Worm (Caenorhabditis elegans): ENCODE results near the gene prdm-14.

prdm-14 gene

ce11 chrX:9022779-9023178 lies 23.2 kb upstream of the prdm-14 start, which contains the start of gene T25B6.6:
Gene T25B6.6 (minus strand): TSS chrX:9022879.
- TF ChIP-seq nhr-77 (tag; optimal IDR thresholded peaks at IDR 0.05) = no peak
- TF ChIP-seq nhr-11 (tag; optimal IDR thresholded peaks at IDR 0.05) = no peak
- TF ChIP-seq ztf-1 (GFP tag; conservative IDR thresholded peaks at IDR 0.05) = no peak

ce11 chrX:9023816-9024215 lies 22.2 kb upstream of the prdm-14 start:
- no peak for TF ChIP-seq nhr-6 (tag; optimal IDR thresholded peaks at IDR 0.05)
- no peak for TF ChIP-seq sma-3 (GFP tag; optimal IDR thresholded peaks at IDR 0.05)
- no peak for TF ChIP-seq lin-11 (tag; optimal IDR thresholded peaks at IDR 0.05)
- TF ChIP-seq blmp-1 (tag; optimal IDR thresholded peaks at IDR 0.05; ENCODE audit: insufficient read depth) = no peak
- TF ChIP-seq nhr-11 (tag; optimal IDR thresholded peaks at IDR 0.05) = no peak
- TF ChIP-seq crh-2 (tag; optimal IDR thresholded peaks at IDR 0.05) = no peak

- TF ChIP-seq nhr-129 (tag; optimal IDR thresholded peaks at IDR 0.05) = no peak
- TF ChIP-seq lin-13 (GFP tag; optimal IDR thresholded peaks at IDR 0.05) = no peak
- TF ChIP-seq nhr-21 (tag; optimal IDR thresholded peaks at IDR 0.05) = peak; percentile 26
- no peak for TF ChIP-seq C34F6.9 (tag; optimal IDR thresholded peaks at IDR 0.05)
- TF ChIP-seq sma-3 (GFP tag; optimal IDR thresholded peaks at IDR 0.05) = peak; percentile 10
- peak; percentile 4 for TF ChIP-seq crh-2 (tag; optimal IDR thresholded peaks at IDR 0.05)
- TF ChIP-seq sma-9 (GFP tag; optimal IDR thresholded peaks at IDR 0.05) = peak; percentile 42
- no peak for TF ChIP-seq sma-9 (tag; optimal IDR thresholded peaks at IDR 0.05)
- no peak for TF ChIP-seq nhr-11 (tag; optimal IDR thresholded peaks at IDR 0.05)
- TF ChIP-seq fos-1 (tag; optimal IDR thresholded peaks at IDR 0.05) = peak; percentile 25
Observed at ce11 chrX:9024270-9024669, 21.7 kb upstream of the prdm-14 start.

ce11 chrX:9025484-9025883 lies 20.5 kb upstream of the prdm-14 start:
- no peak for TF ChIP-seq crh-2 (tag; optimal IDR thresholded peaks at IDR 0.05)
- TF ChIP-seq dmd-4 (tag; optimal IDR thresholded peaks at IDR 0.05) = no peak
- TF ChIP-seq sma-3 (GFP tag; optimal IDR thresholded peaks at IDR 0.05) = no peak
- no peak for TF ChIP-seq mbf-1 (tag; optimal IDR thresholded peaks at IDR 0.05)
- no peak for TF ChIP-seq ztf-11 (tag; optimal IDR thresholded peaks at IDR 0.05)
- no peak for TF ChIP-seq lin-11 (tag; optimal IDR thresholded peaks at IDR 0.05)
- TF ChIP-seq R02D3.7 (tag; optimal IDR thresholded peaks at IDR 0.05) = no peak
- no peak for TF ChIP-seq ztf-1 (GFP tag; conservative IDR thresholded peaks at IDR 0.05)
- TF ChIP-seq nhr-237 (tag; optimal IDR thresholded peaks at IDR 0.05) = no peak
- TF ChIP-seq nhr-25 (tag; optimal IDR thresholded peaks at IDR 0.05) = no peak
- TF ChIP-seq ztf-4 (tag; optimal IDR thresholded peaks at IDR 0.05) = no peak
- TF ChIP-seq C34F6.9 (tag; optimal IDR thresholded peaks at IDR 0.05) = no peak
- TF ChIP-seq nhr-6 (tag; optimal IDR thresholded peaks at IDR 0.05) = no peak
- TF ChIP-seq lin-39 (tag; optimal IDR thresholded peaks at IDR 0.05) = no peak
- TF ChIP-seq ceh-16 (tag; optimal IDR thresholded peaks at IDR 0.05) = no peak
- no peak for TF ChIP-seq nhr-129 (tag; optimal IDR thresholded peaks at IDR 0.05)
- no peak for TF ChIP-seq mab-5 (tag; optimal IDR thresholded peaks at IDR 0.05)
- no peak for TF ChIP-seq ama-1 (optimal IDR thresholded peaks at IDR 0.05)

ce11 chrX:9027304-9027703 lies 18.7 kb upstream of the prdm-14 start, which contains the start of gene T25B6.3:
Gene T25B6.3 (plus strand): TSS chrX:9027604.
- TF ChIP-seq alr-1 (tag; optimal IDR thresholded peaks at IDR 0.05) (no peak), Y55F3AM.14 (GFP tag; optimal IDR thresholded peaks at IDR 0.05) (no peak), mbf-1 (tag; optimal IDR thresholded peaks at IDR 0.05) (no peak), mdl-1 (tag; optimal IDR thresholded peaks at IDR 0.05) (no peak), nhr-11 (tag; optimal IDR thresholded peaks at IDR 0.05) (no peak), nhr-129 (tag; optimal IDR thresholded peaks at IDR 0.05) (no peak), dmd-4 (tag; optimal IDR thresholded peaks at IDR 0.05) (no peak), nhr-23 (tag; optimal IDR thresholded peaks at IDR 0.05) (no peak), ztf-4 (tag; optimal IDR thresholded peaks at IDR 0.05) (no peak), fos-1 (tag; optimal IDR thresholded peaks at IDR 0.05) (no peak), nhr-237 (tag; optimal IDR thresholded peaks at IDR 0.05) (no peak), unc-62 (GFP tag; optimal IDR thresholded peaks at IDR 0.05) (no peak), nhr-21 (tag; optimal IDR thresholded peaks at IDR 0.05) (no peak), ZK546.5 (tag; optimal IDR thresholded peaks at IDR 0.05) (no peak)

ce11 chrX:9028909-9029520 lies 17.0 kb upstream of the prdm-14 start, which contains the start of gene snf-12:
Gene snf-12 (plus strand): TSS chrX:9029470.
- no peak for TF ChIP-seq nhr-77 (tag; optimal IDR thresholded peaks at IDR 0.05)
- TF ChIP-seq nhr-25 (tag; optimal IDR thresholded peaks at IDR 0.05) = peak; percentile 63
- no peak for TF ChIP-seq nhr-12 (tag; optimal IDR thresholded peaks at IDR 0.05)
- no peak for TF ChIP-seq ZK546.5 (tag; optimal IDR thresholded peaks at IDR 0.05)
- no peak for TF ChIP-seq Y55F3AM.14 (GFP tag; optimal IDR thresholded peaks at IDR 0.05)
- TF ChIP-seq lin-11 (tag; optimal IDR thresholded peaks at IDR 0.05) = no peak
- peak; percentile 35 for TF ChIP-seq sma-3 (GFP tag; optimal IDR thresholded peaks at IDR 0.05)
- no peak for TF ChIP-seq sem-4 (tag; optimal IDR thresholded peaks at IDR 0.05)
- TF ChIP-seq elt-1 (tag; optimal IDR thresholded peaks at IDR 0.05) = no peak
- TF ChIP-seq ceh-82 (tag; optimal IDR thresholded peaks at IDR 0.05) = no peak
- TF ChIP-seq crh-2 (tag; optimal IDR thresholded peaks at IDR 0.05) = no peak
- TF ChIP-seq lin-13 (GFP tag; optimal IDR thresholded peaks at IDR 0.05) = no peak

Measured in whole organism, L2 larva.